Fruit fly (Drosophila melanogaster) whole organism, wandering third instar larva: ENCODE measurements around the gene Srr.

ENCODE experiments used
- CG9705 ChIP-seq: fragments of 200-800 bp; sonication (Bioruptor generic); optimal IDR thresholded peaks from 2 replicates; lab custom pipeline; 2018; ENCODE audit warnings: missing biosample characterization, mild to moderate bottlenecking, missing genetic modification characterization
- Dif ChIP-seq: fragments of 200-275, 200-300 bp; sonication (Bioruptor generic); optimal IDR thresholded peaks from 2 replicates; lab custom pipeline; 2018; ENCODE audit warnings: missing biosample characterization, missing genetic modification characterization; ENCODE audit not compliant: partially characterized antibody
- Myc ChIP-seq: fragments of >200 bp; optimal IDR thresholded peaks from 2 replicates; lab custom pipeline; 2017
- br ChIP-seq: fragments of 200-800 bp; sonication (Bioruptor generic); optimal IDR thresholded peaks from 2 replicates; lab custom pipeline; 2016; ENCODE audit warnings: missing biosample characterization, missing genetic modification characterization
- brk ChIP-seq: fragments of 200-800 bp; sonication (Bioruptor generic); optimal IDR thresholded peaks from 2 replicates; lab custom pipeline; 2016; ENCODE audit warnings: missing biosample characterization, mild to moderate bottlenecking, missing genetic modification characterization
- fru ChIP-seq: fragments of 200-800 bp; sonication (Bioruptor generic); optimal IDR thresholded peaks from 3 replicates; lab custom pipeline; 2016; ENCODE audit warnings: missing biosample characterization, mild to moderate bottlenecking, missing genetic modification characterization
- pan ChIP-seq: fragments of >200 bp; optimal IDR thresholded peaks from 2 replicates; lab custom pipeline; 2017
- psq ChIP-seq: fragments of 200-800 bp; sonication (Bioruptor generic); optimal IDR thresholded peaks from 3 replicates; lab custom pipeline; 2017; ENCODE audit warnings: missing biosample characterization, mild to moderate bottlenecking, missing genetic modification characterization, moderate library complexity
- tai ChIP-seq: sonication (Bioruptor generic); optimal IDR thresholded peaks from 2 replicates; lab custom pipeline; 2016; ENCODE audit warnings: missing biosample characterization, missing genetic modification characterization
- usp ChIP-seq: fragments of >200 bp; optimal IDR thresholded peaks from 2 replicates; lab custom pipeline; 2017; ENCODE audit warnings: missing biosample characterization, missing genetic modification characterization
- woc ChIP-seq: sonication (Bioruptor generic); optimal IDR thresholded peaks from 2 replicates; lab custom pipeline; 2016; ENCODE audit warnings: missing biosample characterization, mild to moderate bottlenecking, missing genetic modification characterization

dm6 chr3R:9395998-9396397, 30.8 kb downstream of the Srr start:
- TF ChIP-seq fru (GFP tag; lab: Kevin White, UChicago) (no peak), pan (no peak), br (GFP tag; lab: Kevin White, UChicago) (no peak), Dif (GFP tag; lab: Kevin White, UChicago) (no peak), tai (GFP tag; lab: Kevin White, UChicago) (no peak), CG9705 (GFP tag; lab: Kevin White, UChicago) (no peak), brk (GFP tag; lab: Kevin White, UChicago) (no peak), usp (GFP tag; lab: Kevin White, UChicago) (no peak), woc (no peak), psq (GFP tag; lab: Kevin White, UChicago) (no peak), Myc (no peak)
